Worm (Caenorhabditis elegans) whole organism, early embryonic: ENCODE results near the gene slc-30A9.

Experiments
- B0310.2 ChIP-seq: sonication (generic microtip); optimal IDR thresholded peaks from 2 replicates; lab custom pipeline; 2016; ENCODE audit warnings: mild to moderate bottlenecking, missing genetic modification characterization, missing compliant biosample characterization
- aly-1 ChIP-seq: sonication (generic microtip); optimal IDR thresholded peaks from 2 replicates; lab custom pipeline; 2016; ENCODE audit warnings: missing genetic modification characterization, missing compliant biosample characterization
- ama-1 ChIP-seq: fragments of 150-350 bp; optimal IDR thresholded peaks from 2 replicates; lab custom pipeline; 2014
- ceh-13 ChIP-seq: fragments of 200-800 bp; sonication (Bioruptor generic); optimal IDR thresholded peaks from 2 replicates; lab custom pipeline; 2018; ENCODE audit warnings: mild to moderate bottlenecking, missing genetic modification characterization, missing compliant biosample characterization
- ets-7 ChIP-seq: sonication (generic microtip); optimal IDR thresholded peaks from 2 replicates; lab custom pipeline; 2016; ENCODE audit warnings: missing genotype, missing genetic modification characterization, missing compliant biosample characterization
- flt-1 ChIP-seq: fragments of 200-800 bp; sonication (Bioruptor generic); IDR thresholded peaks from 2 replicates; pipeline ENCODE4 v1.3.6; 2022; ENCODE audit warnings: missing genetic modification characterization, missing compliant biosample characterization
- hmbx-1 ChIP-seq: sonication (generic microtip); optimal IDR thresholded peaks from 2 replicates; lab custom pipeline; 2016; ENCODE audit warnings: mild to moderate bottlenecking, missing genetic modification characterization, missing compliant biosample characterization
- hmg-4 ChIP-seq: fragments of 200-800 bp; sonication (Bioruptor generic); optimal IDR thresholded peaks from 2 replicates; lab custom pipeline; 2018; ENCODE audit warnings: mild to moderate bottlenecking, missing genetic modification characterization, missing compliant biosample characterization
- hnd-1 ChIP-seq: sonication (generic microtip); optimal IDR thresholded peaks from 2 replicates; lab custom pipeline; 2016; ENCODE audit warnings: missing genetic modification characterization, missing compliant biosample characterization
- pes-1 ChIP-seq: fragments of 200-800 bp; sonication (Bioruptor generic); IDR thresholded peaks from 2 replicates; pipeline ENCODE4 v1.3.6; 2022; ENCODE audit warnings: missing genetic modification reagents, missing genetic modification characterization, missing compliant biosample characterization
- sea-1 ChIP-seq: fragments of 200-800 bp; sonication (Bioruptor generic); conservative IDR thresholded peaks from 2 replicates; pipeline ENCODE4 v1.3.6; 2022; ENCODE audit warnings: missing genetic modification characterization, missing compliant biosample characterization
- tbx-11 ChIP-seq: fragments of 200-800 bp; sonication (Bioruptor generic); IDR thresholded peaks from 2 replicates; pipeline ENCODE4 v1.3.6; 2022; ENCODE audit warnings: missing genetic modification characterization, missing compliant biosample characterization
- tbx-37 ChIP-seq: fragments of 200-800 bp; sonication (Bioruptor generic); conservative IDR thresholded peaks from 2 replicates; pipeline ENCODE4 v1.3.6; 2022; ENCODE audit warnings: missing genetic modification reagents, missing genetic modification characterization, missing compliant biosample characterization
- tra-4 ChIP-seq: sonication (generic microtip); optimal IDR thresholded peaks from 2 replicates; lab custom pipeline; 2017; ENCODE audit warnings: missing genetic modification characterization, missing compliant biosample characterization

- no peak for TF ChIP-seq sea-1
- TF ChIP-seq ama-1 (lab: Kevin White, UChicago): no peak
- TF ChIP-seq hmbx-1: no peak
- no peak for TF ChIP-seq flt-1 (GFP tag; lab: Robert Waterston, UW)
- no peak for TF ChIP-seq ets-7 (tag; lab: Kevin White, UChicago)
- no peak for TF ChIP-seq hnd-1 (tag; lab: Kevin White, UChicago)
- TF ChIP-seq tbx-37 (GFP tag; lab: Robert Waterston, UW): no peak
- no peak for TF ChIP-seq ceh-13
- TF ChIP-seq hmg-4 (GFP tag; lab: Kevin White, UChicago): no peak
- TF ChIP-seq tra-4 (tag; lab: Kevin White, UChicago): no peak
- no peak for TF ChIP-seq B0310.2 (tag; lab: Kevin White, UChicago)
- no peak for TF ChIP-seq aly-1 (tag; lab: Kevin White, UChicago)
- TF ChIP-seq tbx-11 (GFP tag; lab: Robert Waterston, UW): no peak
- no peak for TF ChIP-seq pes-1 (GFP tag; lab: Robert Waterston, UW)
These were observed 47.9 kb upstream of the slc-30A9 start, which contains the start of gene Y71H2AM.14 for ce11 chrIII:2746553-2746952.
